Fruit fly (Drosophila melanogaster) whole organism, prepupa: ENCODE data around the gene CG46307.
A peak's percentile ranks its signal among the peaks of the same experiment; 100 is the strongest.

Source experiments
- Blimp-1 ChIP-seq: fragments of 200-800 bp; sonication (Bioruptor generic); optimal IDR thresholded peaks from 3 replicates; lab custom pipeline; 2017; ENCODE audit warnings: missing biosample characterization, missing genetic modification characterization, mild to moderate bottlenecking, moderate library complexity, missing genetic modification reagents
- CG11294 ChIP-seq: fragments of 200-800 bp; sonication (Bioruptor generic); IDR thresholded peaks from 2 replicates; pipeline ENCODE4 v1.3.6; 2022; ENCODE audit warnings: missing biosample characterization, missing genetic modification characterization
- CG11762 ChIP-seq: fragments of 200-800 bp; sonication (Bioruptor generic); optimal IDR thresholded peaks from 3 replicates; lab custom pipeline; 2016; ENCODE audit warnings: missing biosample characterization, missing genetic modification characterization; ENCODE audit not compliant: insufficient read depth
- CG15336 ChIP-seq: fragments of 200-800 bp; sonication (Bioruptor generic); IDR thresholded peaks from 2 replicates; pipeline ENCODE4 v1.3.6; 2022; ENCODE audit warnings: missing biosample characterization, missing genetic modification characterization
- CG1621 ChIP-seq: fragments of 200-800 bp; sonication (Bioruptor generic); optimal IDR thresholded peaks from 3 replicates; lab custom pipeline; 2018; ENCODE audit warnings: missing biosample characterization, mild to moderate bottlenecking, missing genetic modification characterization
- CG3032 ChIP-seq: fragments of 200-800 bp; optimal IDR thresholded peaks from 2 replicates; lab custom pipeline; 2019; ENCODE audit warnings: missing biosample characterization, mild to moderate bottlenecking, missing genetic modification characterization, moderate library complexity
- CG31627 ChIP-seq: fragments of 200-800 bp; sonication (Bioruptor generic); optimal IDR thresholded peaks from 3 replicates; lab custom pipeline; 2016; ENCODE audit warnings: missing biosample characterization, missing genetic modification characterization
- CG32006 ChIP-seq: fragments of 200-800 bp; sonication (Bioruptor generic); optimal IDR thresholded peaks from 3 replicates; lab custom pipeline; 2017; ENCODE audit warnings: missing biosample characterization, mild to moderate bottlenecking, missing genetic modification characterization
- CG34406 ChIP-seq: fragments of 200-800 bp; sonication (Bioruptor generic); optimal IDR thresholded peaks from 3 replicates; lab custom pipeline; 2016; ENCODE audit warnings: missing biosample characterization, missing genetic modification characterization
- CG3919 ChIP-seq: fragments of 200-800 bp; sonication (Bioruptor generic); optimal IDR thresholded peaks from 3 replicates; lab custom pipeline; 2016; ENCODE audit warnings: missing biosample characterization, missing genetic modification characterization
- CG4318 ChIP-seq: fragments of 200-800 bp; sonication (Bioruptor generic); optimal IDR thresholded peaks from 3 replicates; lab custom pipeline; 2017; ENCODE audit warnings: missing biosample characterization, mild to moderate bottlenecking, missing genetic modification characterization
- CG6163 ChIP-seq: fragments of 200-800 bp; sonication (Bioruptor generic); IDR thresholded peaks from 3 replicates; pipeline ENCODE4 v1.3.6; 2022; ENCODE audit warnings: missing biosample characterization, missing genetic modification characterization
- CG6276 ChIP-seq: fragments of 200-800 bp; sonication (Bioruptor generic); optimal IDR thresholded peaks from 2 replicates; lab custom pipeline; 2017; ENCODE audit warnings: missing biosample characterization, mild to moderate bottlenecking, missing genetic modification characterization
- CG6854 ChIP-seq: fragments of 200-800 bp; sonication (Bioruptor generic); optimal IDR thresholded peaks from 2 replicates; lab custom pipeline; 2017; ENCODE audit warnings: missing biosample characterization, mild to moderate bottlenecking, missing genetic modification characterization
- CG7368 ChIP-seq: fragments of 200-800 bp; sonication (Bioruptor generic); optimal IDR thresholded peaks from 3 replicates; lab custom pipeline; 2016; ENCODE audit warnings: missing biosample characterization, missing genetic modification characterization
- CG8119 ChIP-seq: fragments of 200-800 bp; sonication (Bioruptor generic); IDR thresholded peaks from 3 replicates; pipeline ENCODE4 v1.3.6; 2022; ENCODE audit warnings: missing biosample characterization, missing genetic modification characterization
- CG8319 ChIP-seq: fragments of 200-800 bp; sonication (Bioruptor generic); optimal IDR thresholded peaks from 3 replicates; lab custom pipeline; 2016; ENCODE audit warnings: missing biosample characterization, missing genetic modification characterization
- CG8632 ChIP-seq: fragments of 200-800 bp; sonication (Bioruptor generic); optimal IDR thresholded peaks from 3 replicates; lab custom pipeline; 2016; ENCODE audit warnings: missing biosample characterization, missing genetic modification characterization
- Eip75B ChIP-seq: fragments of 200-800 bp; sonication (Bioruptor generic); optimal IDR thresholded peaks from 3 replicates; lab custom pipeline; 2016; ENCODE audit warnings: missing biosample characterization, missing genetic modification characterization
- Eip78C ChIP-seq: fragments of 200-800 bp; sonication (Bioruptor generic); peaks from one replicate; lab custom pipeline; 2016; ENCODE audit warnings: missing biosample characterization, missing genetic modification characterization
- Eip93F ChIP-seq: fragments of 200-800 bp; sonication (Bioruptor generic); optimal IDR thresholded peaks from 2 replicates; lab custom pipeline; 2016; ENCODE audit warnings: missing biosample characterization, mild to moderate bottlenecking, missing genetic modification characterization
- Ets21C ChIP-seq: fragments of 200-800 bp; sonication (Bioruptor generic); optimal IDR thresholded peaks from 3 replicates; lab custom pipeline; 2016; ENCODE audit warnings: missing biosample characterization, missing genetic modification characterization
- Ets96B ChIP-seq: fragments of 200-800 bp; optimal IDR thresholded peaks from 2 replicates; lab custom pipeline; 2019; ENCODE audit warnings: missing biosample characterization, mild to moderate bottlenecking, missing genetic modification characterization, moderate library complexity
- Gug ChIP-seq: fragments of 200-800 bp; sonication (Bioruptor generic); IDR thresholded peaks from 2 replicates; pipeline ENCODE4 v1.3.6; 2022; ENCODE audit warnings: missing biosample characterization, missing genetic modification characterization
- Hr4 ChIP-seq: fragments of 200-800 bp; sonication (Bioruptor generic); optimal IDR thresholded peaks from 3 replicates; lab custom pipeline; 2016; ENCODE audit warnings: missing biosample characterization, missing genetic modification characterization
- Lpt ChIP-seq: fragments of 200-800 bp; sonication (Bioruptor generic); optimal IDR thresholded peaks from 3 replicates; lab custom pipeline; 2016; ENCODE audit warnings: missing biosample characterization, missing genetic modification characterization
- Smox ChIP-seq: fragments of 200-800 bp; sonication (Bioruptor generic); optimal IDR thresholded peaks from 3 replicates; lab custom pipeline; 2016; ENCODE audit warnings: missing biosample characterization, missing genetic modification characterization
- Sox14 ChIP-seq: fragments of 200-800 bp; sonication (Bioruptor generic); optimal IDR thresholded peaks from 3 replicates; lab custom pipeline; 2016; ENCODE audit warnings: missing biosample characterization, missing genetic modification characterization
- acj6 ChIP-seq: fragments of 200-800 bp; sonication (Bioruptor generic); optimal IDR thresholded peaks from 3 replicates; lab custom pipeline; 2016; ENCODE audit warnings: missing biosample characterization, missing genetic modification characterization
- cyc ChIP-seq: fragments of 200-800 bp; sonication (Bioruptor generic); optimal IDR thresholded peaks from 3 replicates; lab custom pipeline; 2016; ENCODE audit warnings: missing biosample characterization, missing genetic modification characterization
- dac ChIP-seq: fragments of 200-800 bp; sonication (Bioruptor generic); optimal IDR thresholded peaks from 2 replicates; lab custom pipeline; 2017; ENCODE audit warnings: missing biosample characterization, mild to moderate bottlenecking, missing genetic modification characterization
- dsx ChIP-seq: fragments of 200-800 bp; optimal IDR thresholded peaks from 3 replicates; lab custom pipeline; 2019; ENCODE audit warnings: missing biosample characterization, mild to moderate bottlenecking, missing genetic modification characterization, moderate library complexity; ENCODE audit not compliant: poor library complexity, severe bottlenecking
- eg ChIP-seq: fragments of 200-800 bp; sonication (Bioruptor generic); IDR thresholded peaks from 3 replicates; pipeline ENCODE4 v1.3.6; 2022; ENCODE audit warnings: missing biosample characterization, missing genetic modification characterization
- esn ChIP-seq: fragments of 200-800 bp; sonication (Bioruptor generic); optimal IDR thresholded peaks from 2 replicates; lab custom pipeline; 2016; ENCODE audit warnings: missing biosample characterization, mild to moderate bottlenecking, missing genetic modification characterization, moderate library complexity
- fd59A ChIP-seq: fragments of 200-800 bp; sonication (Bioruptor generic); optimal IDR thresholded peaks from 2 replicates; lab custom pipeline; 2017; ENCODE audit warnings: missing biosample characterization, mild to moderate bottlenecking, missing genetic modification characterization, missing genetic modification reagents
- fd85E ChIP-seq: fragments of 200-800 bp; sonication (Bioruptor generic); optimal IDR thresholded peaks from 3 replicates; lab custom pipeline; 2016; ENCODE audit warnings: missing biosample characterization, missing genetic modification characterization
- lz ChIP-seq: fragments of 200-800 bp; sonication (Bioruptor generic); optimal IDR thresholded peaks from 3 replicates; lab custom pipeline; 2016; ENCODE audit warnings: missing biosample characterization, missing genetic modification characterization
- net ChIP-seq: fragments of 200-800 bp; sonication (Bioruptor generic); optimal IDR thresholded peaks from 3 replicates; lab custom pipeline; 2016; ENCODE audit warnings: missing biosample characterization, missing genetic modification characterization
- pdm3 ChIP-seq: fragments of 200-800 bp; sonication (Bioruptor generic); optimal IDR thresholded peaks from 3 replicates; lab custom pipeline; 2016; ENCODE audit warnings: missing biosample characterization, missing genetic modification characterization
- ss ChIP-seq, 2 experiments: fragments of 200-800 bp; sonication (Bioruptor generic); optimal IDR thresholded peaks; 2 replicates in 1 of 2; 3 replicates in 1 of 2; lab custom pipeline; 2017 to 2018; ENCODE audit warnings: mild to moderate bottlenecking in 2 of 2, missing biosample characterization in 2 of 2, missing genetic modification characterization in 2 of 2, moderate library complexity in 1 of 2
- svp ChIP-seq: fragments of 200-800 bp; sonication (Bioruptor generic); peaks from one replicate; lab custom pipeline; 2016; ENCODE audit warnings: missing biosample characterization, missing genetic modification characterization
- vri ChIP-seq: fragments of 200-800 bp; sonication (Bioruptor generic); optimal IDR thresholded peaks from 3 replicates; lab custom pipeline; 2016; ENCODE audit warnings: missing biosample characterization, mild to moderate bottlenecking, missing genetic modification characterization

The CG46307 gene

dm6 chr2L:21102399-21103108, 1.8 kb upstream of the CG46307 start, which contains the start of gene CG9257 (continued):
- TF ChIP-seq fd59A (GFP tag; lab: Kevin White, UChicago) (no peak), pdm3 (peak; percentile 12), CG15336 (GFP tag; lab: Robert Waterston, UW) (no peak), acj6 (GFP tag; lab: Kevin White, UChicago) (no peak), Eip93F (no peak), Lpt (GFP tag; lab: Kevin White, UChicago) (no peak), Gug (GFP tag; lab: Robert Waterston, UW) (no peak), CG34406 (GFP tag; lab: Kevin White, UChicago) (no peak)
- TF ChIP-seq, all 60 proteins: peak for 8

DNA sequence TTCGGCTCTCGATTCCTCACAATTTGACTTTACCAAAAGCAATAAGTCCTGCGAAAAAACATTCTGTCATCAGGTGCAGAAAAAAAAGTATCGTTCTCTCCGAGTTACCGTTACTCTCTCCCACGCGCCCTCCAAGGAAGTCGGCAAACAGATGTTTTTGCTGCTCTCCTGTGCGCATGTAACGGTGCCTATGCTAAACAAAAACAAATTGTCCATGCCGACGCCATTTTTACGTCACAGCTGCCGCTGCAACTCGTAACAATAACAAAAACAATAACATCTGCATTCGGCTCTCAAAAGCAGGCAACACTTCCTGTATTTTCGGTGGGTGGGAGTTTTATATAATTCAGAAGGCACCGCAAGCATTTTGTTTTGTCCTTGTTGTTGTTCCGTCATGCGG, 759 bp downstream of the CG46307 start:
- TF ChIP-seq CG7368 (GFP tag; lab: Kevin White, UChicago), result no peak
- no peak for TF ChIP-seq CG8319
- TF ChIP-seq vri (GFP tag; lab: Kevin White, UChicago), result no peak
- no peak for TF ChIP-seq CG6163 (GFP tag; lab: Robert Waterston, UW)
- TF ChIP-seq Smox, result no peak
- no peak for TF ChIP-seq CG8119
- no peak for TF ChIP-seq CG11294 (GFP tag; lab: Robert Waterston, UW)
- TF ChIP-seq Ets96B (tag; lab: Kevin White, UChicago), result no peak
- no peak for TF ChIP-seq CG1621 (tag; lab: Kevin White, UChicago)
- TF ChIP-seq ss (GFP tag; optimal IDR thresholded peaks at IDR 0.05; lab: Kevin White, UChicago), result no peak
- TF ChIP-seq CG3919 (GFP tag; lab: Kevin White, UChicago), result no peak
- no peak for TF ChIP-seq Eip93F
- no peak for TF ChIP-seq Ets21C (GFP tag; lab: Kevin White, UChicago)
- TF ChIP-seq CG3032, result no peak
- TF ChIP-seq, all 60 proteins: peak for 0

dm6 chr2L:21107651-21108489, 3.5 kb downstream of the CG46307 start:
- TF ChIP-seq CG4318, result peak; percentile 0
- no peak for TF ChIP-seq CG8632 (GFP tag; lab: Kevin White, UChicago)
- peak; percentile 47 for TF ChIP-seq lz (GFP tag; lab: Kevin White, UChicago)
- TF ChIP-seq pdm3, result peak; percentile 45
- no peak for TF ChIP-seq vri (GFP tag; lab: Kevin White, UChicago)
- TF ChIP-seq esn (GFP tag; lab: Kevin White, UChicago), result peak; percentile 35
- no peak for TF ChIP-seq dac (GFP tag; lab: Kevin White, UChicago)
- no peak for TF ChIP-seq fd85E (GFP tag; lab: Kevin White, UChicago)
- TF ChIP-seq Eip78C (GFP tag; lab: Kevin White, UChicago), result peak; percentile 85
- peak; percentile 47 for TF ChIP-seq eg (GFP tag; lab: Robert Waterston, UW)
- no peak for TF ChIP-seq net (GFP tag; lab: Kevin White, UChicago)
- no peak for TF ChIP-seq CG11294 (GFP tag; lab: Robert Waterston, UW)
- peak; percentile 24 for TF ChIP-seq CG3032
- TF ChIP-seq Ets21C (GFP tag; lab: Kevin White, UChicago), result no peak
- peak; percentile 53 for TF ChIP-seq acj6 (GFP tag; lab: Kevin White, UChicago)
- peak; percentile 60 for TF ChIP-seq CG32006
- no peak for TF ChIP-seq svp (GFP tag; lab: Kevin White, UChicago)
- TF ChIP-seq cyc (GFP tag; lab: Kevin White, UChicago), result peak; percentile 12
- TF ChIP-seq CG31627 (GFP tag; lab: Kevin White, UChicago), result peak; percentile 18
- TF ChIP-seq CG3919 (GFP tag; lab: Kevin White, UChicago), result peak; percentile 55
- no peak for TF ChIP-seq CG1621 (tag; lab: Kevin White, UChicago)
- peak; percentile 45 for TF ChIP-seq Smox
- TF ChIP-seq CG11762 (GFP tag; lab: Kevin White, UChicago), result peak; percentile 4
- TF ChIP-seq Hr4 (GFP tag; lab: Kevin White, UChicago), result peak; percentile 59
- TF ChIP-seq Blimp-1 (GFP tag; lab: Kevin White, UChicago), result no peak
- peak; percentile 52; the same call in 1 of the 3 replicates for TF ChIP-seq CG6163 (GFP tag; lab: Robert Waterston, UW)
- no peak for TF ChIP-seq CG8319
- TF ChIP-seq CG34406 (GFP tag; lab: Kevin White, UChicago), result peak; percentile 8
- TF ChIP-seq dsx (GFP tag; lab: Kevin White, UChicago), result no peak
- TF ChIP-seq Sox14 (GFP tag; lab: Kevin White, UChicago), result no peak
- peak; percentile 24 for TF ChIP-seq CG6854
- peak; percentile 42 for TF ChIP-seq Lpt (GFP tag; lab: Kevin White, UChicago)
- TF ChIP-seq ss (GFP tag; optimal IDR thresholded peaks at IDR 0.05; lab: Kevin White, UChicago), result no peak
- peak; percentile 54 for TF ChIP-seq Eip75B (GFP tag; lab: Kevin White, UChicago)
- no peak for TF ChIP-seq CG6276
- no peak for TF ChIP-seq fd59A (GFP tag; lab: Kevin White, UChicago)
